Worm (Caenorhabditis elegans): ENCODE results near the gene math-34.
"Not testable (repeated sequence)": the region's sequence is repeated elsewhere in the genome, so short reads cannot be mapped to it uniquely, and the experiment has no call there.

Gene math-34

ce11 chrII:1028602-1029001 lies at the start of gene math-34:
math-34 (plus strand) TSS chrII:1028972.
- TF ChIP-seq cog-1 (tag; optimal IDR thresholded peaks at IDR 0.05) (no peak), T22C8.4 (GFP tag; IDR thresholded peaks at IDR 0.05) (no peak), tab-1 (GFP tag; IDR thresholded peaks at IDR 0.05) (no peak), ref-1 (GFP tag; conservative IDR thresholded peaks at IDR 0.05) (no peak), ztf-23 (GFP tag; IDR thresholded peaks at IDR 0.05) (no peak), med-1 (GFP tag; optimal IDR thresholded peaks at IDR 0.05; ENCODE audit: insufficient read depth) (no peak), klf-2 (GFP tag; conservative IDR thresholded peaks at IDR 0.05) (no peak), flt-1 (GFP tag; IDR thresholded peaks at IDR 0.05) (no peak), ztf-29 (GFP tag; IDR thresholded peaks at IDR 0.05) (no peak)

ce11 chrII:979135-979534 lies 49.6 kb upstream of the math-34 start, which contains the start of the genes fbxc-17 and fbxc-15:
fbxc-17 (minus strand) TSS chrII:979235.
fbxc-15 (plus strand) TSS chrII:979423.
- TF ChIP-seq ref-1 (GFP tag; conservative IDR thresholded peaks at IDR 0.05) (no peak), cog-1 (tag; optimal IDR thresholded peaks at IDR 0.05) (no peak), tab-1 (GFP tag; IDR thresholded peaks at IDR 0.05) (no peak), ztf-23 (GFP tag; IDR thresholded peaks at IDR 0.05) (no peak), ztf-29 (GFP tag; IDR thresholded peaks at IDR 0.05) (no peak), klf-2 (GFP tag; conservative IDR thresholded peaks at IDR 0.05) (no peak), T22C8.4 (GFP tag; IDR thresholded peaks at IDR 0.05) (no peak), flt-1 (GFP tag; IDR thresholded peaks at IDR 0.05) (no peak)

- TF ChIP-seq ztf-23 (GFP tag; IDR thresholded peaks at IDR 0.05), result no peak
- TF ChIP-seq med-1 (GFP tag; optimal IDR thresholded peaks at IDR 0.05; ENCODE audit: insufficient read depth), result no peak
- no peak for TF ChIP-seq T22C8.4 (GFP tag; IDR thresholded peaks at IDR 0.05)
- TF ChIP-seq tab-1 (GFP tag; IDR thresholded peaks at IDR 0.05), result no peak
- TF ChIP-seq flt-1 (GFP tag; IDR thresholded peaks at IDR 0.05), result no peak
- TF ChIP-seq ztf-29 (GFP tag; IDR thresholded peaks at IDR 0.05), result no peak
- TF ChIP-seq klf-2 (GFP tag; conservative IDR thresholded peaks at IDR 0.05), result no peak
- no peak for TF ChIP-seq cog-1 (tag; optimal IDR thresholded peaks at IDR 0.05)
Observed at ce11 chrII:982842-983241, 45.9 kb upstream of the math-34 start, which contains the start of gene srh-274. srh-274 (plus strand) TSS chrII:983142.

- not testable (repeated sequence) for TF ChIP-seq flt-1 (GFP tag; IDR thresholded peaks at IDR 0.05); med-1 (GFP tag; optimal IDR thresholded peaks at IDR 0.05; ENCODE audit: insufficient read depth); ref-1 (GFP tag; conservative IDR thresholded peaks at IDR 0.05)
Observed at ce11 chrII:985703-986102, 43.1 kb upstream of the math-34 start, which contains the start of gene fbxc-40. fbxc-40 (plus strand) TSS chrII:986003.

- TF ChIP-seq med-1 (GFP tag; optimal IDR thresholded peaks at IDR 0.05; ENCODE audit: insufficient read depth), result no peak
- no peak for TF ChIP-seq klf-2 (GFP tag; conservative IDR thresholded peaks at IDR 0.05)
- no peak for TF ChIP-seq ztf-23 (GFP tag; IDR thresholded peaks at IDR 0.05)
- no peak for TF ChIP-seq tab-1 (GFP tag; IDR thresholded peaks at IDR 0.05)
- TF ChIP-seq ref-1 (GFP tag; conservative IDR thresholded peaks at IDR 0.05), result no peak
- no peak for TF ChIP-seq T22C8.4 (GFP tag; IDR thresholded peaks at IDR 0.05)
- TF ChIP-seq cog-1 (tag; optimal IDR thresholded peaks at IDR 0.05), result no peak
- no peak for TF ChIP-seq ztf-29 (GFP tag; IDR thresholded peaks at IDR 0.05)
- TF ChIP-seq flt-1 (GFP tag; IDR thresholded peaks at IDR 0.05), result no peak
Observed at ce11 chrII:988437-988836, 40.3 kb upstream of the math-34 start, which contains the start of gene fbxc-39. fbxc-39 (plus strand) TSS chrII:988737.

ce11 chrII:991300-991699 lies 37.5 kb upstream of the math-34 start, which contains the start of gene fbxc-42:
fbxc-42 (plus strand) TSS chrII:991600.
- TF ChIP-seq flt-1 (GFP tag; IDR thresholded peaks at IDR 0.05) (no peak), klf-2 (GFP tag; conservative IDR thresholded peaks at IDR 0.05) (no peak), ref-1 (GFP tag; conservative IDR thresholded peaks at IDR 0.05) (no peak), ztf-29 (GFP tag; IDR thresholded peaks at IDR 0.05) (no peak), med-1 (GFP tag; optimal IDR thresholded peaks at IDR 0.05; ENCODE audit: insufficient read depth) (no peak), T22C8.4 (GFP tag; IDR thresholded peaks at IDR 0.05) (no peak), cog-1 (tag; optimal IDR thresholded peaks at IDR 0.05) (no peak), ztf-23 (GFP tag; IDR thresholded peaks at IDR 0.05) (no peak), tab-1 (GFP tag; IDR thresholded peaks at IDR 0.05) (no peak)

- TF ChIP-seq ref-1 (GFP tag; conservative IDR thresholded peaks at IDR 0.05); ztf-29 (GFP tag; IDR thresholded peaks at IDR 0.05); T22C8.4 (GFP tag; IDR thresholded peaks at IDR 0.05): not testable (repeated sequence)
Observed at ce11 chrII:994231-994630, 34.5 kb upstream of the math-34 start, which contains the start of gene F45D11.7. F45D11.7 (plus strand) TSS chrII:994531.

- not testable (repeated sequence) for TF ChIP-seq med-1 (GFP tag; optimal IDR thresholded peaks at IDR 0.05; ENCODE audit: insufficient read depth); klf-2 (GFP tag; conservative IDR thresholded peaks at IDR 0.05); T22C8.4 (GFP tag; IDR thresholded peaks at IDR 0.05)
Observed at ce11 chrII:996112-996511, 32.7 kb upstream of the math-34 start, which contains the start of gene F45D11.11. F45D11.11 (minus strand) TSS chrII:996212.

ce11 chrII:999493-999892 lies 29.3 kb upstream of the math-34 start, which contains the start of gene fbxb-29:
fbxb-29 (minus strand) TSS chrII:999593.
- TF ChIP-seq med-1 (GFP tag; optimal IDR thresholded peaks at IDR 0.05; ENCODE audit: insufficient read depth) (no peak), cog-1 (tag; optimal IDR thresholded peaks at IDR 0.05) (no peak), T22C8.4 (GFP tag; IDR thresholded peaks at IDR 0.05) (no peak), ref-1 (GFP tag; conservative IDR thresholded peaks at IDR 0.05) (no peak), ztf-23 (GFP tag; IDR thresholded peaks at IDR 0.05) (no peak), flt-1 (GFP tag; IDR thresholded peaks at IDR 0.05) (no peak), ztf-29 (GFP tag; IDR thresholded peaks at IDR 0.05) (no peak), klf-2 (GFP tag; conservative IDR thresholded peaks at IDR 0.05) (no peak), tab-1 (GFP tag; IDR thresholded peaks at IDR 0.05) (no peak)

ce11 chrII:1001351-1001750 lies 27.4 kb upstream of the math-34 start, which contains the start of the genes fbxb-30 and F45D11.5:
fbxb-30 (minus strand) TSS chrII:1001451.
F45D11.5 (plus strand) TSS chrII:1001702.
- no peak for TF ChIP-seq cog-1 (tag; optimal IDR thresholded peaks at IDR 0.05)
- no peak for TF ChIP-seq ref-1 (GFP tag; conservative IDR thresholded peaks at IDR 0.05)
- no peak for TF ChIP-seq T22C8.4 (GFP tag; IDR thresholded peaks at IDR 0.05)
- TF ChIP-seq med-1 (GFP tag; optimal IDR thresholded peaks at IDR 0.05; ENCODE audit: insufficient read depth), result no peak
- no peak for TF ChIP-seq ztf-29 (GFP tag; IDR thresholded peaks at IDR 0.05)
- TF ChIP-seq tab-1 (GFP tag; IDR thresholded peaks at IDR 0.05), result no peak
- TF ChIP-seq flt-1 (GFP tag; IDR thresholded peaks at IDR 0.05), result no peak
- TF ChIP-seq ztf-23 (GFP tag; IDR thresholded peaks at IDR 0.05), result no peak
- TF ChIP-seq klf-2 (GFP tag; conservative IDR thresholded peaks at IDR 0.05), result no peak

All from whole organism, midembryonic.